Worm (Caenorhabditis elegans) whole organism, L4/young adult: ENCODE data around the gene F55E10.1.

Source experiments
- W03F9.2 ChIP-seq: fragments of 150-350 bp; optimal IDR thresholded peaks from 2 replicates; lab custom pipeline; 2014; ENCODE audit warnings: missing biosample characterization, missing genetic modification characterization
- him-1 ChIP-seq: sonication (generic microtip); optimal IDR thresholded peaks from 2 replicates; lab custom pipeline; 2016; ENCODE audit warnings: missing genotype, missing genetic modification reagents, missing genetic modification characterization, missing compliant biosample characterization

DNA sequence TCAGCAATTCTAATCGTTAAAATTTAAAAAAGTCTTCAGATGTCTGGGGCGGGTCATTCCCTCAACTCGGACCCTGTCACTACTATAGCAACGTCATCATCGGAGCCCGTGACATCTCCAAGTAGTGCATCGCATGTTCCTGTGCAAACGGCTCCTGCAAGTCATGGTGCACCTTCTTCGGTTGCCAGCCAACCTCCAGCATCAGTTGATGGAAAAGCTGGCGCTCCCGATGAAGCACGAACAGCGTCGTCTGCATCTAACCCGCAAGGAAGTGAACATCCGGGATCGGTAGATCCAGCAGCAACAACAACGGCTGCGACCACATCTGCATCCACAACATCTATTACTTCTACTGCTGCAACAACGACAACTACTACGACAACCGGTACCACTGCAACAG lies 47.2 kb upstream of the F55E10.1 start, which contains the start of gene R09F10.3:
- TF ChIP-seq W03F9.2, result no peak
- TF ChIP-seq him-1 (tag; lab: Kevin White, UChicago), result no peak
